Worm (Caenorhabditis elegans) whole organism, L4 larva: ENCODE data around the gene gtf-2F2.

Experiments
- aha-1 ChIP-seq: fragments of 150-350 bp; peaks from one replicate; lab custom pipeline; 2014; ENCODE audit warnings: missing biosample characterization, missing genetic modification characterization
- ceh-28 ChIP-seq: fragments of 150-350 bp; optimal IDR thresholded peaks from 2 replicates; lab custom pipeline; 2014; ENCODE audit warnings: missing biosample characterization, missing genetic modification reagents, missing genetic modification characterization
- ceh-82 ChIP-seq: sonication (generic microtip); optimal IDR thresholded peaks from 2 replicates; lab custom pipeline; 2017; ENCODE audit warnings: missing biosample characterization, missing genetic modification characterization
- cey-2 ChIP-seq: sonication (generic microtip); optimal IDR thresholded peaks from 3 replicates; lab custom pipeline; 2017; ENCODE audit warnings: missing genetic modification characterization, mild to moderate bottlenecking, missing compliant biosample characterization, antibody characterized with exemption, borderline replicate concordance; ENCODE audit not compliant: insufficient read depth
- daf-16 ChIP-seq, 3 experiments: sonication (generic microtip); optimal IDR thresholded peaks; 2 replicates each; lab custom pipeline; 2016 to 2017; ENCODE audit warnings: missing genetic modification characterization in 3 of 3, missing genetic modification reagents in 3 of 3, mild to moderate bottlenecking in 2 of 3, missing compliant biosample characterization in 2 of 3, missing biosample characterization in 1 of 3, moderate library complexity in 1 of 3
- daf-8 ChIP-seq: fragments of 200-800 bp; sonication (Bioruptor generic); IDR thresholded peaks from 2 replicates; pipeline ENCODE4 v1.3.6; 2022; ENCODE audit warnings: missing genetic modification characterization, missing compliant biosample characterization
- egl-43 ChIP-seq: fragments of 200-800 bp; sonication (Bioruptor generic); IDR thresholded peaks from 2 replicates; pipeline ENCODE4 v1.3.6; 2022; ENCODE audit warnings: missing genetic modification reagents, missing genetic modification characterization, missing compliant biosample characterization
- madf-9 ChIP-seq: fragments of 200-800 bp; sonication (Bioruptor generic); conservative IDR thresholded peaks from 2 replicates; pipeline ENCODE4 v1.3.6; 2022; ENCODE audit warnings: missing genetic modification reagents, missing genetic modification characterization, missing compliant biosample characterization
- mxl-3 ChIP-seq: fragments of 200-800 bp; sonication (Bioruptor generic); optimal IDR thresholded peaks from 2 replicates; lab custom pipeline; 2018; ENCODE audit warnings: mild to moderate bottlenecking, missing genetic modification characterization, missing compliant biosample characterization
- pqm-1 ChIP-seq: sonication (generic microtip); optimal IDR thresholded peaks from 2 replicates; lab custom pipeline; 2017; ENCODE audit warnings: missing biosample characterization, missing genetic modification characterization
- set-16 ChIP-seq: fragments of 200-800 bp; sonication (Bioruptor generic); IDR thresholded peaks from 2 replicates; pipeline ENCODE4 v1.3.6; 2022; ENCODE audit warnings: missing genetic modification reagents, missing genetic modification characterization, missing compliant biosample characterization
- zip-2 ChIP-seq: fragments of 150-350 bp; optimal IDR thresholded peaks from 2 replicates; lab custom pipeline; 2014; ENCODE audit warnings: missing biosample characterization, missing genetic modification characterization
- ztf-11 ChIP-seq: fragments of 150-350 bp; optimal IDR thresholded peaks from 2 replicates; lab custom pipeline; 2014; ENCODE audit warnings: missing biosample characterization, missing genetic modification characterization

gtf-2F2 gene

DNA sequence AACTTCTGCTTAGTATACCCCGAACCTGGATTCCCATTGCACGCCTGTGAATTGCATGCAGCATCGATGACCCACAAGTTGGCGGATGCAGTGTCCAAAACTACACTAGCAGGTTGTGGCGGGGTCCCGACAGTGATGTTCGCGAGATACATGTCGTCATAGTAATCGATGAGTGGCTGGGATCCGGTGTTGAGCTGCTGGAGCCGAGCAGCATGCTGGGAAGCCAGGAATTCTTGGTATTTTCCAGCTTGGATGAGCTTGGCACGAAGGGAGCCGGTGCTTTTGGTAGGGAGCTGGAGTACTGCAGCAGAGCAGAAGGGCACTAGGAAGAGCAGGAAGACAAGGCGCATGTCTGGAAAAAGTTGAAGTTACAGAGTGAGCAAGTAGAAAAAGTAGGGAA is 48.5 kb downstream of the gtf-2F2 start, which contains the start of gene asp-16:
Gene asp-16, minus strand, starts transcription at position 350 of the 400 bp plus-strand sequence.
- TF ChIP-seq ztf-11 (tag; lab: Kevin White, UChicago) (no peak), set-16 (GFP tag; lab: Robert Waterston, UW) (peak; percentile 58)

DNA sequence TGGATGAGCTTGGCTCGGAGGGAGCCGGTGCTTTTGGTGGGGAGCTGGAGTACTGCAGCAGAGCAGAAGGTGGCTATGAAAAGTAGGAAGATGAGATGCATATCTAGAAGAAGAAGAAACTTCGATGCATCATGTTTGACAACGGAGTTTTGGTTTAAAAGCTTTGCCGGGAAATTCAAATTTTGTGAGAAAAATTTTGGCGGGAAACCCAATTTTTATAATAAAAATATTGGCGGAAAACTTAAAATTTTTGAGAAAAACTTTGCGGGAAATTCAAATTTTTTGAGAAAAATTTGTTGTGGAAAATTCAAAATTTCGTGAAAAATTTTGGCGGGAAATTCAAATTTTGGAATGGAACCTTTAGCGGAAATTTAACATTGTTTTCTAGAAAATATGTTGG is 51.0 kb downstream of the gtf-2F2 start, which contains the start of gene asp-15:
Gene asp-15, minus strand, starts transcription at position 101 of the 400 bp plus-strand sequence.
- TF ChIP-seq mxl-3 (GFP tag; lab: Kevin White, UChicago) (no peak), egl-43 (no peak), pqm-1 (no peak), cey-2 (no peak), daf-16 (GFP tag; optimal IDR thresholded peaks at IDR 0.05; lab: Kevin White, UChicago) (no peak), daf-16 (tag; optimal IDR thresholded peaks at IDR 0.05; lab: Kevin White, UChicago) (no peak), aha-1 (no peak), ceh-28 (tag; lab: Kevin White, UChicago) (no peak)
- TF ChIP-seq, all 104 proteins: peak for 0

DNA sequence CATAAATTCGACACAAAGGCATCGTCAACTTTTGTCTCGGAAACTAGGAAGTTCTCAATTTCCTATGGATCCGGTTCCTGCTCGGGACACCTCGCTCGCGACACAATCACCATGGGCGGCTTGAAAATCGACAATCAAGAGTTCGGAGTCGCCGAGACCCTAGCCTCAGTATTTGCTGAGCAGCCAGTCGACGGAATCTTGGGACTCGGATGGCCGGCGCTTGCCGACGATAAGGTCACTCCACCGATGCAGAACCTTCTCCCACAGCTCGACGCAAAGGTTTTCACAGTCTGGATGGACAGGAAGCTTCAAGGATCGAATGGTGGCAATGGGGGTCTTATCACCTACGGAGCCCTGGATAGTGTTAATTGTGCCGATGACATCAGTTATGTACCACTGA is 53.7 kb downstream of the gtf-2F2 start:
- no peak for TF ChIP-seq ceh-82 (tag; lab: Kevin White, UChicago)
- TF ChIP-seq egl-43 = no peak
- TF ChIP-seq madf-9 = 0 out of 2 replicates have a peak, but pooled peaks have one; percentile 13
- no peak for TF ChIP-seq daf-8 (GFP tag; lab: Robert Waterston, UW)
- no peak for TF ChIP-seq zip-2
- TF ChIP-seq set-16 (GFP tag; lab: Robert Waterston, UW) = peak; percentile 70; the same call in 1 of the 2 replicates
